Worm (Caenorhabditis elegans): ENCODE measurements around the gene gly-12.

- TF ChIP-seq cebp-2 (GFP tag; IDR thresholded peaks at IDR 0.05) (no peak), lin-26 (GFP tag; IDR thresholded peaks at IDR 0.05) (no peak), him-1 (tag; optimal IDR thresholded peaks at IDR 0.05) (no peak), B0019.2 (GFP tag; conservative IDR thresholded peaks at IDR 0.05) (no peak), unc-62 (GFP tag; optimal IDR thresholded peaks at IDR 0.05) (no peak), lsy-27 (tag; optimal IDR thresholded peaks at IDR 0.05; ENCODE audit: borderline replicate concordance, insufficient read depth) (no peak), tlf-1 (GFP tag; optimal IDR thresholded peaks at IDR 0.05) (no peak), Y67H2A.10 (GFP tag; conservative IDR thresholded peaks at IDR 0.05) (no peak), ekl-4 (GFP tag; IDR thresholded peaks at IDR 0.05) (no peak), F57C9.4 (tag; optimal IDR thresholded peaks at IDR 0.05) (no peak), hlh-12 (tag; optimal IDR thresholded peaks at IDR 0.05) (no peak), ztf-26 (tag; optimal IDR thresholded peaks at IDR 0.05) (no peak), ccch-3 (GFP tag; optimal IDR thresholded peaks at IDR 0.05) (no peak), zim-3 (tag; optimal IDR thresholded peaks at IDR 0.05) (no peak)
Measured at ce11 chrX:7437949-7438348, 47.7 kb upstream of the gly-12 start, which contains the start of gene C01C10.2.

Measured in whole organism, young adult.